Fruit fly (Drosophila melanogaster) whole organism, prepupa: Measurements from ENCODE around the gene CG13713.
A peak's percentile ranks its signal among the peaks of the same experiment; 100 is the strongest.

Source experiments
- CG3032 ChIP-seq: fragments of 200-800 bp; optimal IDR thresholded peaks from 2 replicates; lab custom pipeline; 2019; ENCODE audit warnings: missing biosample characterization, mild to moderate bottlenecking, missing genetic modification characterization, moderate library complexity
- CG34406 ChIP-seq: fragments of 200-800 bp; sonication (Bioruptor generic); optimal IDR thresholded peaks from 3 replicates; lab custom pipeline; 2016; ENCODE audit warnings: missing biosample characterization, missing genetic modification characterization
- CG6163 ChIP-seq: fragments of 200-800 bp; sonication (Bioruptor generic); IDR thresholded peaks from 3 replicates; pipeline ENCODE4 v1.3.6; 2022; ENCODE audit warnings: missing biosample characterization, missing genetic modification characterization
- Eip78C ChIP-seq: fragments of 200-800 bp; sonication (Bioruptor generic); peaks from one replicate; lab custom pipeline; 2016; ENCODE audit warnings: missing biosample characterization, missing genetic modification characterization
- Eip93F ChIP-seq: fragments of 200-800 bp; sonication (Bioruptor generic); optimal IDR thresholded peaks from 2 replicates; lab custom pipeline; 2016; ENCODE audit warnings: missing biosample characterization, mild to moderate bottlenecking, missing genetic modification characterization
- Hr39 ChIP-seq: fragments of 200-800 bp; sonication (Bioruptor generic); optimal IDR thresholded peaks from 2 replicates; lab custom pipeline; 2016; ENCODE audit warnings: missing biosample characterization, missing genetic modification characterization
- Hr4 ChIP-seq: fragments of 200-800 bp; sonication (Bioruptor generic); optimal IDR thresholded peaks from 3 replicates; lab custom pipeline; 2016; ENCODE audit warnings: missing biosample characterization, missing genetic modification characterization
- lz ChIP-seq: fragments of 200-800 bp; sonication (Bioruptor generic); optimal IDR thresholded peaks from 3 replicates; lab custom pipeline; 2016; ENCODE audit warnings: missing biosample characterization, missing genetic modification characterization

dm6 chr3L:4720510-4721157, 23.2 kb downstream of the CG13713 start:
- TF ChIP-seq CG34406 (no peak), Eip93F (GFP tag; lab: Kevin White, UChicago) (no peak), Hr4 (GFP tag; lab: Kevin White, UChicago) (peak; percentile 45), CG6163 (GFP tag; lab: Robert Waterston, UW) (no peak), Eip78C (GFP tag; lab: Kevin White, UChicago) (peak; percentile 74), Hr39 (GFP tag; lab: Kevin White, UChicago) (no peak), CG3032 (tag; lab: Kevin White, UChicago) (no peak), lz (no peak)
